Fruit fly (Drosophila melanogaster) whole organism, embryonic: ENCODE measurements around the gene CG42375.

Experiments
- ATbp ChIP-seq: fragments of 200-800 bp; sonication (Bioruptor generic); optimal IDR thresholded peaks from 2 replicates; lab custom pipeline; 2017; ENCODE audit warnings: missing biosample characterization, mild to moderate bottlenecking, missing genetic modification characterization, missing genetic modification reagents
- Antp ChIP-seq: fragments of 200-800 bp; sonication (Bioruptor generic); optimal IDR thresholded peaks from 3 replicates; lab custom pipeline; 2016; ENCODE audit warnings: missing biosample characterization, missing genetic modification characterization
- CG10147 ChIP-seq: fragments of 200-800 bp; sonication (Bioruptor generic); optimal IDR thresholded peaks from 2 replicates; lab custom pipeline; 2019; ENCODE audit warnings: missing biosample characterization, mild to moderate bottlenecking, missing genetic modification characterization, moderate library complexity
- CG10321 ChIP-seq: fragments of 200-800 bp; sonication (Bioruptor generic); IDR thresholded peaks from 2 replicates; pipeline ENCODE4 v1.3.6; 2022; ENCODE audit warnings: missing biosample characterization, missing genetic modification characterization
- CG10959 ChIP-seq: fragments of 200-800 bp; sonication (Bioruptor generic); IDR thresholded peaks from 2 replicates; pipeline ENCODE4 v1.3.6; 2022; ENCODE audit warnings: missing biosample characterization, missing genetic modification characterization
- CG11247 ChIP-seq: fragments of 200-800 bp; sonication (Bioruptor generic); IDR thresholded peaks from 2 replicates; pipeline ENCODE4 v1.3.6; 2022; ENCODE audit warnings: missing biosample characterization, missing genetic modification characterization
- CG11560 ChIP-seq: fragments of 200-800 bp; sonication (Bioruptor generic); IDR thresholded peaks from 3 replicates; pipeline ENCODE4 v1.3.6; 2022; ENCODE audit warnings: missing biosample characterization, missing genetic modification characterization
- CG12769 ChIP-seq: fragments of 200-800 bp; sonication (Bioruptor generic); optimal IDR thresholded peaks from 2 replicates; lab custom pipeline; 2019; ENCODE audit warnings: missing biosample characterization, mild to moderate bottlenecking, missing genetic modification characterization, moderate library complexity
- CG15479 ChIP-seq: fragments of 200-800 bp; sonication (Bioruptor generic); optimal IDR thresholded peaks from 3 replicates; lab custom pipeline; 2019; ENCODE audit warnings: missing biosample characterization, mild to moderate bottlenecking, missing genetic modification characterization, moderate library complexity
- CG15514 ChIP-seq: fragments of 200-800 bp; sonication (Bioruptor generic); optimal IDR thresholded peaks from 3 replicates; lab custom pipeline; 2017; ENCODE audit warnings: missing biosample characterization, missing genetic modification characterization, mild to moderate bottlenecking, moderate library complexity, missing genetic modification reagents
- CG18262 ChIP-seq: fragments of 200-800 bp; optimal IDR thresholded peaks from 3 replicates; lab custom pipeline; 2019; ENCODE audit warnings: missing biosample characterization, mild to moderate bottlenecking, missing genetic modification characterization, moderate library complexity
- CG18764 ChIP-seq: fragments of 200-800 bp; sonication (Bioruptor generic); optimal IDR thresholded peaks from 3 replicates; lab custom pipeline; 2016; ENCODE audit warnings: missing biosample characterization, missing genetic modification characterization
- CG31224 ChIP-seq: fragments of 200-800 bp; sonication (Bioruptor generic); IDR thresholded peaks from 2 replicates; pipeline ENCODE4 v1.3.6; 2022; ENCODE audit warnings: missing biosample characterization, missing genetic modification characterization
- CG34376 ChIP-seq: fragments of 200-800 bp; sonication (Bioruptor generic); optimal IDR thresholded peaks from 2 replicates; lab custom pipeline; 2018; ENCODE audit warnings: missing biosample characterization, mild to moderate bottlenecking, missing genetic modification characterization
- CG6689 ChIP-seq: fragments of 200-800 bp; sonication (Bioruptor generic); IDR thresholded peaks from 2 replicates; pipeline ENCODE4 v1.3.6; 2022; ENCODE audit warnings: missing biosample characterization, missing genetic modification characterization
- CG8359 ChIP-seq: fragments of 200-800 bp; sonication (Bioruptor generic); optimal IDR thresholded peaks from 2 replicates; lab custom pipeline; 2017; ENCODE audit warnings: missing biosample characterization, mild to moderate bottlenecking, missing genetic modification characterization, borderline replicate concordance
- Ets97D ChIP-seq: fragments of 200-800 bp; sonication (Bioruptor generic); optimal IDR thresholded peaks from 3 replicates; lab custom pipeline; 2016; ENCODE audit warnings: missing biosample characterization, missing genetic modification characterization
- Hsf ChIP-seq: fragments of 200-800 bp; sonication (Bioruptor generic); optimal IDR thresholded peaks from 3 replicates; lab custom pipeline; 2016; ENCODE audit warnings: missing biosample characterization, missing genetic modification characterization
- Lpt ChIP-seq: fragments of >200 bp; optimal IDR thresholded peaks from 2 replicates; lab custom pipeline; 2018; ENCODE audit warnings: missing biosample characterization, missing genetic modification characterization
- MESR4 ChIP-seq: fragments of 200-800 bp; sonication (Bioruptor generic); optimal IDR thresholded peaks from 2 replicates; lab custom pipeline; 2018; ENCODE audit warnings: missing biosample characterization, mild to moderate bottlenecking, missing genetic modification characterization, moderate library complexity
- MTF-1 ChIP-seq: fragments of 200-800 bp; sonication (Bioruptor generic); optimal IDR thresholded peaks from 2 replicates; lab custom pipeline; 2018; ENCODE audit warnings: missing biosample characterization, mild to moderate bottlenecking, missing genetic modification characterization, borderline replicate concordance
- NC2α ChIP-seq: fragments of 200-800 bp; sonication (Bioruptor generic); optimal IDR thresholded peaks from 2 replicates; lab custom pipeline; 2016; ENCODE audit warnings: missing biosample characterization, missing genetic modification characterization
- Nf-YC ChIP-seq: fragments of 200-800 bp; optimal IDR thresholded peaks from 3 replicates; lab custom pipeline; 2019; ENCODE audit warnings: missing biosample characterization, mild to moderate bottlenecking, missing genetic modification characterization, moderate library complexity
- Ravus ChIP-seq: fragments of 200-800 bp; sonication (Bioruptor generic); IDR thresholded peaks from 2 replicates; pipeline ENCODE4 v1.3.6; 2022; ENCODE audit warnings: missing biosample characterization, missing genetic modification characterization
- Side ChIP-seq: fragments of 200-800 bp; sonication (Bioruptor generic); optimal IDR thresholded peaks from 2 replicates; lab custom pipeline; 2016; ENCODE audit warnings: missing biosample characterization, missing genetic modification characterization
- Stat92E ChIP-seq, 3 experiments: fragments of >200 bp in 2 of 3; fragments of 200-800 bp in 1 of 3; sonication (Bioruptor generic) in 1 of 3; optimal IDR thresholded peaks; 2 replicates each; lab custom pipeline; 2017 to 2019; ENCODE audit warnings: missing biosample characterization in 3 of 3, missing genetic modification characterization in 3 of 3, mild to moderate bottlenecking in 1 of 3, moderate library complexity in 1 of 3
- Trl ChIP-seq, 3 experiments: fragments of >200 bp in 2 of 3; fragments of 200-800 bp in 1 of 3; sonication (Bioruptor generic) in 1 of 3; optimal IDR thresholded peaks; 2 replicates in 1 of 3; 3 replicates in 2 of 3; lab custom pipeline; 2016 to 2017; ENCODE audit warnings: missing biosample characterization in 1 of 3, missing genetic modification characterization in 1 of 3
- Xrp1 ChIP-seq: fragments of 200-800 bp; sonication (Bioruptor generic); IDR thresholded peaks from 2 replicates; pipeline ENCODE4 v1.3.6; 2022; ENCODE audit warnings: missing biosample characterization, missing genetic modification characterization
- YL-1 ChIP-seq: fragments of 200-800 bp; sonication (Bioruptor generic); optimal IDR thresholded peaks from 3 replicates; lab custom pipeline; 2017; ENCODE audit warnings: missing biosample characterization, mild to moderate bottlenecking, missing genetic modification characterization
- ab ChIP-seq: fragments of 200-800 bp; sonication (Bioruptor generic); optimal IDR thresholded peaks from 2 replicates; lab custom pipeline; 2016; ENCODE audit warnings: missing biosample characterization, missing genetic modification characterization
- ara ChIP-seq: fragments of 200-800 bp; sonication (Bioruptor generic); IDR thresholded peaks from 2 replicates; pipeline ENCODE4 v1.3.6; 2022; ENCODE audit warnings: missing biosample characterization, missing genetic modification characterization
- bab2 ChIP-seq: fragments of 200-800 bp; sonication (Bioruptor generic); optimal IDR thresholded peaks from 2 replicates; lab custom pipeline; 2016; ENCODE audit warnings: missing biosample characterization, missing genetic modification characterization
- cas ChIP-seq: fragments of 200-800 bp; sonication (Bioruptor generic); IDR thresholded peaks from 2 replicates; pipeline ENCODE4 v1.3.6; 2022; ENCODE audit warnings: missing biosample characterization, missing genetic modification characterization
- cato ChIP-seq: fragments of 200-800 bp; sonication (Bioruptor generic); optimal IDR thresholded peaks from 2 replicates; lab custom pipeline; 2016; ENCODE audit warnings: missing biosample characterization, missing genetic modification characterization, borderline replicate concordance
- crc ChIP-seq: fragments of 200-800 bp; sonication (Bioruptor generic); optimal IDR thresholded peaks from 2 replicates; lab custom pipeline; 2016; ENCODE audit warnings: missing biosample characterization, missing genetic modification characterization
- fd102C ChIP-seq: fragments of 200-800 bp; sonication (Bioruptor generic); optimal IDR thresholded peaks from 2 replicates; lab custom pipeline; 2018; ENCODE audit warnings: missing biosample characterization, mild to moderate bottlenecking, missing genetic modification characterization, moderate library complexity
- fru ChIP-seq: fragments of >200 bp; optimal IDR thresholded peaks from 2 replicates; lab custom pipeline; 2017
- ftz-f1 ChIP-seq: fragments of 200-800 bp; sonication (Bioruptor generic); optimal IDR thresholded peaks from 2 replicates; lab custom pipeline; 2016; ENCODE audit warnings: missing biosample characterization, missing genetic modification characterization
- gcm ChIP-seq: fragments of 200-800 bp; sonication (Bioruptor generic); optimal IDR thresholded peaks from 2 replicates; lab custom pipeline; 2019; ENCODE audit warnings: missing biosample characterization, mild to moderate bottlenecking, missing genetic modification characterization, moderate library complexity
- grau ChIP-seq: fragments of 200-800 bp; optimal IDR thresholded peaks from 3 replicates; lab custom pipeline; 2019; ENCODE audit warnings: missing biosample characterization, mild to moderate bottlenecking, missing genetic modification characterization, moderate library complexity
- gsb-n ChIP-seq: fragments of 200-800 bp; sonication (Bioruptor generic); optimal IDR thresholded peaks from 3 replicates; lab custom pipeline; 2018; ENCODE audit warnings: missing biosample characterization, mild to moderate bottlenecking, missing genetic modification characterization
- jing ChIP-seq: fragments of 200-800 bp; sonication (Bioruptor generic); optimal IDR thresholded peaks from 2 replicates; lab custom pipeline; 2018; ENCODE audit warnings: missing biosample characterization, mild to moderate bottlenecking, missing genetic modification characterization
- mam ChIP-seq: fragments of 200-800 bp; sonication (Bioruptor generic); optimal IDR thresholded peaks from 3 replicates; lab custom pipeline; 2016; ENCODE audit warnings: missing biosample characterization, missing genetic modification characterization
- nerfin-2 ChIP-seq: fragments of 200-800 bp; sonication (Bioruptor generic); IDR thresholded peaks from 2 replicates; pipeline ENCODE4 v1.3.6; 2022; ENCODE audit warnings: missing biosample characterization, missing genetic modification characterization; ENCODE audit not compliant: partially characterized antibody
- nmo ChIP-seq: fragments of 200-800 bp; sonication (Bioruptor generic); optimal IDR thresholded peaks from 2 replicates; lab custom pipeline; 2018; ENCODE audit warnings: missing biosample characterization, mild to moderate bottlenecking, missing genetic modification characterization, moderate library complexity
- repo ChIP-seq: fragments of 200-800 bp; sonication (Bioruptor generic); optimal IDR thresholded peaks from 2 replicates; lab custom pipeline; 2016; ENCODE audit warnings: missing biosample characterization, missing genetic modification characterization
- ro ChIP-seq: fragments of 200-800 bp; sonication (Bioruptor generic); IDR thresholded peaks from 2 replicates; pipeline ENCODE4 v1.3.6; 2022; ENCODE audit warnings: missing biosample characterization, missing genetic modification characterization
- schlank ChIP-seq: fragments of 200-800 bp; sonication (Bioruptor generic); optimal IDR thresholded peaks from 2 replicates; lab custom pipeline; 2018; ENCODE audit warnings: missing biosample characterization, mild to moderate bottlenecking, missing genetic modification characterization
- zf30C ChIP-seq: fragments of 200-800 bp; sonication (Bioruptor generic); optimal IDR thresholded peaks from 3 replicates; lab custom pipeline; 2018; ENCODE audit warnings: missing biosample characterization, mild to moderate bottlenecking, missing genetic modification characterization

Gene CG42375

DNA sequence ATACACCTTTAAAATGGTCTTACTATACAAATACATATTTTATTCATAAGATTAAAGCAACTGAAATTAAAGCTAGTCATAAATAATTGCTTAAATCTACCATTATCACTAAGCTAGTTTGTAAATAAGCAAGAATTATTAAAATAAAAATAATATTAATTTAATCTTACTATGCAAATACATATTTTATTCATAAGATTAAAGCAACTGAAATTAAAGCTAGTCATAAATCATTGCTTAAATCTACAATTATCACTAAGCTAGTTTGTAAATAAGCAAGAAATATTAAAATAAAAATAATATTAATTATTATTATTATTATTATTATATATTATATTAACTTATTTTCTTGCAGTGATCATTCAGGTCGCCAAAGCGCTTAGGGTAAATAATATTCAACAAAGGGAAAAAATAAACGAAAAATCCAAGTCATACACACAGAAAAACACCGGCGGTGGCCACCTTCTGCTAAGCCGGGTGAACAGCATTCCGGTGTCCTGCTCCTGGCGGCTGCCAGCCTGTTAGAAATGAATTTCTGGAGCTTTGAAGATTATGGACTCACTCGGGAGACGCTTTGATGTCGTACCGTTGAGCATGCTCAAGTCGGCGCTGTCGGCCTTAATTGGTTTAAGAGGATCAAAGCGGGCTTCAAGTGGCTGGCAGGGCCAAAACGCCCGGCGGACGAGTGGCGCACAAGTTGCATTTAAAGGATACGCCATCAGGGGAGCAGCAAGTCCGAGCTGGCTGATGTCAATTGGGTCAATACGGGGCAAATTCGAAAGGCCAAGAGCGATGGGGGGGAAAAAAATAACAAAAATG, 24.7 kb downstream of the CG42375 start (continued):
- TF ChIP-seq Hsf (GFP tag; lab: Kevin White, UChicago) (no peak), CG8359 (GFP tag; lab: Kevin White, UChicago) (no peak), Side (GFP tag; lab: Kevin White, UChicago) (no peak), ara (GFP tag; lab: Robert Waterston, UW) (0 out of 2 replicates have a peak, but pooled peaks have one; percentile 18), zf30C (GFP tag; lab: Kevin White, UChicago) (peak; percentile 55), nerfin-2 (GFP tag; lab: Robert Waterston, UW) (no peak; the same call in 1 of the 2 replicates), jing (no peak), repo (no peak), CG12769 (no peak), Nf-YC (peak; percentile 20), MESR4 (GFP tag; lab: Kevin White, UChicago) (no peak), ro (GFP tag; lab: Robert Waterston, UW) (no peak), CG11560 (tag; lab: Robert Waterston, UW) (no peak), Trl (optimal IDR thresholded peaks at IDR 0.05; lab: Kevin White, UChicago) (no peak), Trl (GFP tag; optimal IDR thresholded peaks at IDR 0.05; lab: Kevin White, UChicago) (no peak), CG18764 (GFP tag; lab: Kevin White, UChicago) (no peak), NC2α (no peak), CG18262 (tag; lab: Kevin White, UChicago) (peak; percentile 70), Ravus (no peak), Antp (GFP tag; lab: Kevin White, UChicago) (no peak), YL-1 (GFP tag; lab: Kevin White, UChicago) (no peak), Xrp1 (GFP tag; lab: Robert Waterston, UW) (no peak), fd102C (no peak), CG34376 (GFP tag; lab: Kevin White, UChicago) (no peak), Stat92E (GFP tag; optimal IDR thresholded peaks at IDR 0.05; lab: Kevin White, UChicago) (no peak), grau (tag; lab: Kevin White, UChicago) (peak; percentile 59), CG15514 (no peak), schlank (tag; lab: Kevin White, UChicago) (no peak), gcm (GFP tag; lab: Kevin White, UChicago) (no peak), CG15479 (GFP tag; lab: Kevin White, UChicago) (no peak), CG10321 (no peak), CG6689 (GFP tag; lab: Robert Waterston, UW) (0 out of 2 replicates have a peak, but pooled peaks have one; percentile 29), ab (no peak), gsb-n (tag; lab: Kevin White, UChicago) (no peak), cas (no peak), ftz-f1 (GFP tag; lab: Kevin White, UChicago) (no peak), CG31224 (GFP tag; lab: Robert Waterston, UW) (peak; percentile 100), CG11247 (GFP tag; lab: Robert Waterston, UW) (no peak), fru (lab: Kevin White, UChicago) (no peak), Ets97D (GFP tag; lab: Kevin White, UChicago) (no peak), CG10147 (GFP tag; lab: Kevin White, UChicago) (peak; percentile 21), mam (GFP tag; lab: Kevin White, UChicago) (no peak), CG10959 (GFP tag; lab: Robert Waterston, UW) (no peak), crc (GFP tag; lab: Kevin White, UChicago) (no peak), Lpt (no peak), cato (GFP tag; lab: Kevin White, UChicago) (no peak), MTF-1 (GFP tag; lab: Kevin White, UChicago) (no peak), nmo (GFP tag; lab: Kevin White, UChicago) (peak; percentile 32), bab2 (GFP tag; lab: Kevin White, UChicago) (no peak), ATbp (GFP tag; lab: Kevin White, UChicago) (peak; percentile 37)
